Worm (Caenorhabditis elegans): ENCODE results near the gene ZK1290.11.

- TF ChIP-seq ets-7 (tag; optimal IDR thresholded peaks at IDR 0.05) (no peak), tbx-11 (GFP tag; IDR thresholded peaks at IDR 0.05) (no peak), ceh-13 (GFP tag; optimal IDR thresholded peaks at IDR 0.05) (no peak), B0310.2 (tag; optimal IDR thresholded peaks at IDR 0.05) (no peak), ama-1 (optimal IDR thresholded peaks at IDR 0.05) (no peak), pes-1 (GFP tag; IDR thresholded peaks at IDR 0.05) (no peak), hnd-1 (tag; optimal IDR thresholded peaks at IDR 0.05) (no peak), scrt-1 (GFP tag; IDR thresholded peaks at IDR 0.05) (no peak), ceh-36 (tag; optimal IDR thresholded peaks at IDR 0.05) (no peak)
These were observed 38.0 kb upstream of the ZK1290.11 start, which contains the start of gene npp-21 for ce11 chrII:7599357-7599756.

Measured in whole organism, early embryonic.